Fruit fly (Drosophila melanogaster) S2 (cell line): ENCODE results near the gene alpha-Est3.

ENCODE experiments used
- CG8478 ChIP-seq: fragments of >200 bp; optimal IDR thresholded peaks from 2 replicates; lab custom pipeline; 2018
- CTCF ChIP-seq, 2 experiments: fragments of >200 bp; optimal IDR thresholded peaks; 2 replicates each; lab custom pipeline; 2018

alpha-Est3 gene

DNA sequence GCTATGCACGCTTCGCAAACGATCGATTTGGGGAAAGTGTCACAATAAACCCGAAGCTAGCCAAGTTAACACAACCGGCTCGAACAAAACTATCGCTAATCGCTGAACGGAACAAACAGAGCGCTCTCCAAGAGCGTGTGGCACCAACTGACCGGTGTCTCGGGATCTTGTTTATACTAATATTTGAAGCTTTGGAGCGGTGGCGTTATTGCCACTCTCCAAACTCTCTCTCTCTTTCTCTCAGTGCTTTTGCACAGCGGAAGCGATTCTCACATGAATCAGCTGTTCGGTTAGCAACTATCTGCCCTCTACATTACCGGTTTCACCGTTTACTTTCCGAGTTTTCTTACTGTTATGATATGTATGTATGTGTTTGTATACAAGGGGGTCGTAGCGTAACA is 50.0 kb downstream of the alpha-Est3 start:
- TF ChIP-seq CG8478 (no peak), CTCF (optimal IDR thresholded peaks at IDR 0.05; lab: Kevin White, UChicago) (no peak)

DNA sequence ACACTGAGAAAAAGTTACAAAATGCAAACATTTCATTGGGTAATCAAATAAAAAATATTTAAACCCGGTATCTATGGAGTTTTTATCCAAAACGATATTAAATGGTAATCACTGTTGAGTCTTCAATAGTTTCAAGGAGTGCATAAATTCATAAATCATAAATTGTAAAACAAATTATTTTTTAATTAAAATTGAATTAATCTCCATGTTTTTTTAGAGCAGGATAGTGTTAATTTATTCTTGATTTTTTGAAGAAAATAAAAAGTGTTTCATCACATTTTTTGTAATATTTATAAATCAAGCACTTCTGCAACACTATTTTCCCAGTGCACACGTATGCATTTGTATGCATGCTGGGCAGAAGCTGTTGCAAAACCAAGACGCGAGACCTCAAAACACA is 50.5 kb downstream of the alpha-Est3 start:
- TF ChIP-seq CG8478 (no peak), CTCF (optimal IDR thresholded peaks at IDR 0.05; lab: Kevin White, UChicago) (no peak)

DNA sequence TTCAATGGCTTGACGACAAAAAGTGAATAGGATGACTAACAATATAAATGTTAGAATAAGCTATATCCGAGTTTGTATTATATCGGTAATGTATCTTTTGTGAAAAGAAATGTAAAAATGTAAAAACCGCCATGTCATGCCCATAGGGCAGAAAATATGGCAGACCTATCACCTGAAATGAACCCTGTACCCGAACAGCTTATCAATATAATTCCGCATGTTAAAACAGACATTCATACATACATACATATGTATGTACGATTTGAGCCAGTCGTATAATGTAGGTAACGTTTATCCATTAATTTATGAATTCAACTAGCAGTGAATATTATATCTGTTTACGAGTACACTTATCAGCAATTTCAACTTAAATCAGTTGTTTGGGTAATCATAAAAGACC is 51.5 kb downstream of the alpha-Est3 start:
- TF ChIP-seq CTCF (optimal IDR thresholded peaks at IDR 0.05; lab: Kevin White, UChicago) (no peak), CG8478 (no peak)
